Worm (Caenorhabditis elegans) whole organism, early embryonic: Measurements from ENCODE around the gene hda-2.

Experiments
- B0310.2 ChIP-seq: sonication (generic microtip); optimal IDR thresholded peaks from 2 replicates; lab custom pipeline; 2016; ENCODE audit warnings: mild to moderate bottlenecking, missing genetic modification characterization, missing compliant biosample characterization
- aly-1 ChIP-seq: sonication (generic microtip); optimal IDR thresholded peaks from 2 replicates; lab custom pipeline; 2016; ENCODE audit warnings: missing genetic modification characterization, missing compliant biosample characterization
- ama-1 ChIP-seq: fragments of 150-350 bp; optimal IDR thresholded peaks from 2 replicates; lab custom pipeline; 2014
- ceh-13 ChIP-seq: fragments of 200-800 bp; sonication (Bioruptor generic); optimal IDR thresholded peaks from 2 replicates; lab custom pipeline; 2018; ENCODE audit warnings: mild to moderate bottlenecking, missing genetic modification characterization, missing compliant biosample characterization
- ceh-36 ChIP-seq: sonication (generic microtip); optimal IDR thresholded peaks from 2 replicates; lab custom pipeline; 2016; ENCODE audit warnings: missing genetic modification characterization, inconsistent platforms, missing compliant biosample characterization
- ets-7 ChIP-seq: sonication (generic microtip); optimal IDR thresholded peaks from 2 replicates; lab custom pipeline; 2016; ENCODE audit warnings: missing genotype, missing genetic modification characterization, missing compliant biosample characterization
- flt-1 ChIP-seq: fragments of 200-800 bp; sonication (Bioruptor generic); IDR thresholded peaks from 2 replicates; pipeline ENCODE4 v1.3.6; 2022; ENCODE audit warnings: missing genetic modification characterization, missing compliant biosample characterization
- hmbx-1 ChIP-seq: sonication (generic microtip); optimal IDR thresholded peaks from 2 replicates; lab custom pipeline; 2016; ENCODE audit warnings: mild to moderate bottlenecking, missing genetic modification characterization, missing compliant biosample characterization
- hmg-4 ChIP-seq: fragments of 200-800 bp; sonication (Bioruptor generic); optimal IDR thresholded peaks from 2 replicates; lab custom pipeline; 2018; ENCODE audit warnings: mild to moderate bottlenecking, missing genetic modification characterization, missing compliant biosample characterization
- pes-1 ChIP-seq: fragments of 200-800 bp; sonication (Bioruptor generic); IDR thresholded peaks from 2 replicates; pipeline ENCODE4 v1.3.6; 2022; ENCODE audit warnings: missing genetic modification reagents, missing genetic modification characterization, missing compliant biosample characterization
- scrt-1 ChIP-seq: fragments of 200-800 bp; sonication (Bioruptor generic); IDR thresholded peaks from 2 replicates; pipeline ENCODE4 v1.3.6; 2022; ENCODE audit warnings: missing genetic modification characterization, missing compliant biosample characterization
- tbx-37 ChIP-seq: fragments of 200-800 bp; sonication (Bioruptor generic); conservative IDR thresholded peaks from 2 replicates; pipeline ENCODE4 v1.3.6; 2022; ENCODE audit warnings: missing genetic modification reagents, missing genetic modification characterization, missing compliant biosample characterization
- tra-4 ChIP-seq: sonication (generic microtip); optimal IDR thresholded peaks from 2 replicates; lab custom pipeline; 2017; ENCODE audit warnings: missing genetic modification characterization, missing compliant biosample characterization

hda-2 gene

ce11 chrII:7974189-7974823 lies 48.1 kb downstream of the hda-2 start:
- TF ChIP-seq tbx-37 (no peak), pes-1 (GFP tag; lab: Robert Waterston, UW) (no peak), scrt-1 (GFP tag; lab: Robert Waterston, UW) (no peak), B0310.2 (no peak), ceh-13 (no peak), flt-1 (GFP tag; lab: Robert Waterston, UW) (no peak), ets-7 (no peak), ceh-36 (tag; lab: Kevin White, UChicago) (no peak), aly-1 (no peak), hmbx-1 (no peak), hmg-4 (GFP tag; lab: Kevin White, UChicago) (no peak), tra-4 (tag; lab: Kevin White, UChicago) (no peak), ama-1 (lab: Kevin White, UChicago) (no peak)
